Worm (Caenorhabditis elegans) whole organism, L2 larva: ENCODE data around the gene F48G7.12.

ENCODE experiments used
- C34F6.9 ChIP-seq: fragments of 150-350 bp; optimal IDR thresholded peaks from 2 replicates; lab custom pipeline; 2014; ENCODE audit warnings: missing biosample characterization, missing genetic modification characterization
- F13H6.1 ChIP-seq: sonication (generic microtip); optimal IDR thresholded peaks from 2 replicates; lab custom pipeline; 2016; ENCODE audit warnings: missing genetic modification characterization, missing compliant biosample characterization
- R02D3.7 ChIP-seq: fragments of 150-350 bp; optimal IDR thresholded peaks from 2 replicates; lab custom pipeline; 2014; ENCODE audit warnings: missing biosample characterization, missing genetic modification characterization
- Y55F3AM.14 ChIP-seq: fragments of 200-800 bp; sonication (Bioruptor generic); optimal IDR thresholded peaks from 2 replicates; lab custom pipeline; 2018; ENCODE audit warnings: mild to moderate bottlenecking, missing genetic modification characterization, missing compliant biosample characterization
- ZK546.5 ChIP-seq: sonication (generic microtip); optimal IDR thresholded peaks from 2 replicates; lab custom pipeline; 2017; ENCODE audit warnings: missing biosample characterization, missing genetic modification characterization
- aly-2 ChIP-seq: fragments of 150-350 bp; optimal IDR thresholded peaks from 2 replicates; lab custom pipeline; 2014; ENCODE audit warnings: missing biosample characterization, missing genetic modification characterization
- ama-1 ChIP-seq: fragments of 150-350 bp; optimal IDR thresholded peaks from 2 replicates; lab custom pipeline; 2018; ENCODE audit warnings: inconsistent platforms
- blmp-1 ChIP-seq: sonication (generic microtip); optimal IDR thresholded peaks from 2 replicates; lab custom pipeline; 2017; ENCODE audit warnings: missing genetic modification characterization, mild to moderate bottlenecking, missing compliant biosample characterization, antibody characterized with exemption, moderate library complexity; ENCODE audit not compliant: insufficient read depth
- ceh-16 ChIP-seq: fragments of 150-350 bp; optimal IDR thresholded peaks from 2 replicates; lab custom pipeline; 2014; ENCODE audit warnings: missing biosample characterization, missing genetic modification characterization
- ceh-82 ChIP-seq: fragments of 150-350 bp; optimal IDR thresholded peaks from 2 replicates; lab custom pipeline; 2014; ENCODE audit warnings: missing biosample characterization, missing genetic modification characterization
- dmd-4 ChIP-seq: sonication (generic microtip); optimal IDR thresholded peaks from 2 replicates; lab custom pipeline; 2017; ENCODE audit warnings: missing biosample characterization, missing genetic modification characterization
- elt-1 ChIP-seq: fragments of 150-350 bp; optimal IDR thresholded peaks from 2 replicates; lab custom pipeline; 2014; ENCODE audit warnings: missing biosample characterization, missing genetic modification characterization
- elt-3 ChIP-seq: sonication (generic microtip); optimal IDR thresholded peaks from 2 replicates; lab custom pipeline; 2017; ENCODE audit warnings: missing biosample characterization, missing genetic modification characterization
- fos-1 ChIP-seq: fragments of 150-350 bp; optimal IDR thresholded peaks from 2 replicates; lab custom pipeline; 2014; ENCODE audit warnings: missing biosample characterization, missing genetic modification characterization
- gmeb-1 ChIP-seq: fragments of 150-350 bp; optimal IDR thresholded peaks from 2 replicates; lab custom pipeline; 2014; ENCODE audit warnings: missing biosample characterization, missing genetic modification characterization
- lin-11 ChIP-seq: fragments of 150-350 bp; sonication (generic microtip); optimal IDR thresholded peaks from 2 replicates; lab custom pipeline; 2014; ENCODE audit warnings: missing biosample characterization, missing genetic modification characterization, inconsistent platforms, mixed read lengths
- lin-13 ChIP-seq: fragments of 150-350 bp; optimal IDR thresholded peaks from 2 replicates; lab custom pipeline; 2014; ENCODE audit warnings: missing biosample characterization, missing genetic modification reagents, missing genetic modification characterization
- lin-39 ChIP-seq: fragments of 150-350 bp; optimal IDR thresholded peaks from 2 replicates; lab custom pipeline; 2014; ENCODE audit warnings: missing biosample characterization, missing genetic modification reagents, missing genetic modification characterization
- lsy-2 ChIP-seq, 2 experiments: fragments of 150-350 bp in 1 of 2; sonication (generic microtip) in 1 of 2; optimal IDR thresholded peaks; 2 replicates each; lab custom pipeline; 2014 to 2017; ENCODE audit warnings: missing biosample characterization in 2 of 2, missing genetic modification characterization in 2 of 2
- mbf-1 ChIP-seq: sonication (generic microtip); optimal IDR thresholded peaks from 2 replicates; lab custom pipeline; 2017; ENCODE audit warnings: missing biosample characterization, missing genetic modification characterization
- mdl-1 ChIP-seq, 2 experiments: fragments of 150-350 bp in 1 of 2; sonication (generic microtip) in 1 of 2; optimal IDR thresholded peaks; 2 replicates each; lab custom pipeline; 2017; ENCODE audit warnings: missing biosample characterization in 2 of 2, missing genetic modification characterization in 2 of 2
- nhr-10 ChIP-seq: sonication (generic microtip); optimal IDR thresholded peaks from 2 replicates; lab custom pipeline; 2017; ENCODE audit warnings: missing biosample characterization, missing genetic modification characterization
- nhr-11 ChIP-seq: fragments of 150-350 bp; optimal IDR thresholded peaks from 2 replicates; lab custom pipeline; 2014; ENCODE audit warnings: missing biosample characterization, missing genetic modification characterization
- nhr-12 ChIP-seq: fragments of 150-350 bp; optimal IDR thresholded peaks from 2 replicates; lab custom pipeline; 2014; ENCODE audit warnings: missing biosample characterization, missing genetic modification characterization
- nhr-129 ChIP-seq: fragments of 150-350 bp; optimal IDR thresholded peaks from 2 replicates; lab custom pipeline; 2014; ENCODE audit warnings: missing biosample characterization, missing genetic modification characterization
- nhr-21 ChIP-seq: fragments of 150-350 bp; optimal IDR thresholded peaks from 2 replicates; lab custom pipeline; 2014; ENCODE audit warnings: missing biosample characterization, missing genetic modification characterization
- nhr-237 ChIP-seq: fragments of 150-350 bp; optimal IDR thresholded peaks from 2 replicates; lab custom pipeline; 2014; ENCODE audit warnings: missing biosample characterization, missing genetic modification characterization
- nhr-6 ChIP-seq: fragments of 150-350 bp; optimal IDR thresholded peaks from 2 replicates; lab custom pipeline; 2014; ENCODE audit warnings: missing biosample characterization, missing genetic modification characterization
- peb-1 ChIP-seq: fragments of 150-350 bp; optimal IDR thresholded peaks from 2 replicates; lab custom pipeline; 2014; ENCODE audit warnings: missing biosample characterization, missing genetic modification characterization
- sem-4 ChIP-seq: fragments of 150-350 bp; optimal IDR thresholded peaks from 2 replicates; lab custom pipeline; 2014; ENCODE audit warnings: missing biosample characterization, missing genetic modification reagents, missing genetic modification characterization
- skn-1 ChIP-seq: sonication (generic microtip); optimal IDR thresholded peaks from 2 replicates; lab custom pipeline; 2017; ENCODE audit warnings: missing biosample characterization, missing genetic modification characterization
- sma-3 ChIP-seq: sonication (generic microtip); optimal IDR thresholded peaks from 2 replicates; lab custom pipeline; 2016; ENCODE audit warnings: missing genetic modification reagents, missing genetic modification characterization, missing compliant biosample characterization
- sma-9 ChIP-seq, 2 experiments: fragments of 150-350 bp in 1 of 2; sonication (generic microtip) in 1 of 2; optimal IDR thresholded peaks; 2 replicates each; lab custom pipeline; 2014 to 2016; ENCODE audit warnings: missing genetic modification characterization in 2 of 2, mild to moderate bottlenecking in 1 of 2, missing biosample characterization in 1 of 2, missing compliant biosample characterization in 1 of 2, missing genetic modification reagents in 1 of 2, moderate library complexity in 1 of 2
- snpc-4 ChIP-seq: fragments of 150-350 bp; optimal IDR thresholded peaks from 2 replicates; lab custom pipeline; 2014; ENCODE audit warnings: missing biosample characterization, missing genetic modification characterization
- unc-39 ChIP-seq: fragments of 150-350 bp; optimal IDR thresholded peaks from 2 replicates; lab custom pipeline; 2014; ENCODE audit warnings: missing biosample characterization, missing genetic modification characterization
- unc-55 ChIP-seq: fragments of 150-350 bp; sonication (generic microtip); optimal IDR thresholded peaks from 3 replicates; lab custom pipeline; 2014; ENCODE audit warnings: missing biosample characterization, missing genetic modification reagents, missing genetic modification characterization
- unc-62 ChIP-seq: fragments of 150-350 bp; optimal IDR thresholded peaks from 2 replicates; lab custom pipeline; 2014; ENCODE audit warnings: missing biosample characterization, missing genetic modification reagents, missing genetic modification characterization
- zag-1 ChIP-seq: fragments of 150-350 bp; optimal IDR thresholded peaks from 2 replicates; lab custom pipeline; 2014; ENCODE audit warnings: missing biosample characterization, missing genetic modification characterization
- ztf-1 ChIP-seq: fragments of 200-800 bp; sonication (Bioruptor generic); conservative IDR thresholded peaks from 2 replicates; pipeline ENCODE4 v1.3.6; 2022; ENCODE audit warnings: missing genetic modification characterization, missing compliant biosample characterization
- ztf-11 ChIP-seq: sonication (generic microtip); optimal IDR thresholded peaks from 2 replicates; lab custom pipeline; 2017; ENCODE audit warnings: missing biosample characterization, missing genetic modification characterization
- ztf-4 ChIP-seq: fragments of 150-350 bp; optimal IDR thresholded peaks from 2 replicates; lab custom pipeline; 2014; ENCODE audit warnings: missing biosample characterization, missing genetic modification characterization

Gene F48G7.12

DNA sequence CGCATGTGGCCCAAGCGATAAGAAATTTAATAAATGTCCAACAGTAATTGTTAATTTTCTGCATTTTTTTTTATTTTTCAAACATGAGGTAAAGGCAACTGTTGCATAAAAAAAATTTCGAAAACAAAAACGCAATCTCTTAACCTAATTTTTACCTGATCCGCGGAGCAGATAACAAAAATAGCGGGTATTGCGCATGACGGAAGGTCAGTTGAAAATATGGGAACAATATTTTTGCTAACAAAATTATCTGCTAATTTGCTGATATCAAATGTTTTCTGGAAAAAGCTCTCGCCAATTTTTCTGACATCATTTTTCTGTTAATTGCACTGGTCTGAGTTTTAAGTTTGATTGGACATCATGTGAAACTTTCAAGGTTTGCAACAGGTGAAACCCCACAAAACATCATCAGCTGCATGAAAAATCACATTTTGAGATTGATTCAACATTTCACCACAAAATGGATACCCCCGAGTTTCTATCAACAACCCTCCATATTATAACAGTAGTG, 18.4 kb upstream of the F48G7.12 start, which contains the start of the genes F31F4.11 and srh-266:
F31F4.11 (minus strand) TSS at position 101 of the 511 bp plus-strand sequence.
srh-266 (plus strand) TSS at position 461 of the 511 bp plus-strand sequence.
- no peak for TF ChIP-seq sma-3 (GFP tag; lab: Kevin White, UChicago)
- TF ChIP-seq nhr-10 (tag; lab: Kevin White, UChicago) = no peak
- no peak for TF ChIP-seq ZK546.5 (tag; lab: Kevin White, UChicago)
- no peak for TF ChIP-seq unc-39 (tag; lab: Kevin White, UChicago)
- TF ChIP-seq C34F6.9 (tag; lab: Kevin White, UChicago) = no peak
- no peak for TF ChIP-seq nhr-237 (tag; lab: Kevin White, UChicago)
- TF ChIP-seq ama-1 (lab: Kevin White, UChicago) = no peak
- no peak for TF ChIP-seq ceh-16 (tag; lab: Kevin White, UChicago)
- no peak for TF ChIP-seq ceh-82
- no peak for TF ChIP-seq lin-13 (GFP tag; lab: Kevin White, UChicago)
- no peak for TF ChIP-seq lsy-2 (tag; optimal IDR thresholded peaks at IDR 0.05; lab: Kevin White, UChicago)
- TF ChIP-seq ztf-1 (GFP tag; lab: Robert Waterston, UW) = no peak
- no peak for TF ChIP-seq blmp-1 (tag; lab: Kevin White, UChicago)
- TF ChIP-seq Y55F3AM.14 = no peak
- no peak for TF ChIP-seq elt-3 (tag; lab: Kevin White, UChicago)

DNA sequence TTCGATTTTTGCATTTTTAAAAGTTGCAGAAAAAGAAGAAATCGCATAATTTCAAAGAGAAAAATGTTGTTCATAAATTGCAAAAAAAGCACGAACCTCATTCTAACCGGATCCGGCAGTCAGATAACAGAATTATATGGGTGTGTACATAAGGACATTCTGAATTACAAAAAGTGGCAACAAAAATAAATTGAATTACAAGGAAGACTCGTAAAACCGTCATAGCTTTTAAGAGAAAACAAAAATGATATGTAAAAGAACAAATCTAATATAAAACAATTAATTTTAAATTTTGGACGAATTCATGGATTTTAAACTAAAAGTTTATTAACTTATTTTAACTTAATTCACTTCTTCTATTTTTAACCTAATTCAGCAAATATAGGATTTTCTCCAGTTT, 14.2 kb upstream of the F48G7.12 start, which contains the start of gene F31F4.17:
F31F4.17 (minus strand) TSS at position 101 of the 400 bp plus-strand sequence.
- no peak for TF ChIP-seq aly-2 (tag; lab: Kevin White, UChicago)
- TF ChIP-seq nhr-12 (tag; lab: Kevin White, UChicago) = no peak
- TF ChIP-seq peb-1 (tag; lab: Kevin White, UChicago) = no peak
- no peak for TF ChIP-seq unc-55
- TF ChIP-seq nhr-21 (tag; lab: Kevin White, UChicago) = no peak
- TF ChIP-seq elt-1 (tag; lab: Kevin White, UChicago) = no peak
- TF ChIP-seq ceh-16 (tag; lab: Kevin White, UChicago) = no peak
- TF ChIP-seq zag-1 (tag; lab: Kevin White, UChicago) = no peak
- no peak for TF ChIP-seq lin-39 (tag; lab: Kevin White, UChicago)
- no peak for TF ChIP-seq gmeb-1 (tag; lab: Kevin White, UChicago)
- no peak for TF ChIP-seq ztf-1 (GFP tag; lab: Robert Waterston, UW)
- TF ChIP-seq snpc-4 (tag; lab: Kevin White, UChicago) = no peak
- TF ChIP-seq lin-13 (GFP tag; lab: Kevin White, UChicago) = no peak
- TF ChIP-seq, all 48 proteins: peak for 0

DNA sequence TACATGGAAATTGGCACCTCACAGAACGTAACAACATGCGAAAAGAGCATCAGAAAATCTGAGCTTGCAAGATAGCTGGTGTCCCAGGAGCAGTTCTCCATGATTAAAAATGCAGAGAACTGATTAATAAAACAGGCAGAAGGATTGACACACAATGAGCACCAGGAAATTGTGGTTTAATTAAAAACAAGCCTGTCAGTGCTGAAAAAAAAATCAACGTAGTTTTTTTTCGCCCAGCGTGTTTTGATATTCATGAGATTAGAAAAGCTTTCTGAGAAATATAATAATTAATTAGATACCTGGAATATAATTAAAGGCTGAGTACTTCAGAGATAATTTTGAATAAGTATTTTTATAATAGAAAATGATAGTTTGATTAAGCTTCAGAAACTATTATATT, 11.6 kb upstream of the F48G7.12 start, which contains the start of gene srh-246:
srh-246 (minus strand) TSS at position 101 of the 400 bp plus-strand sequence.
- no peak for TF ChIP-seq sma-9 (GFP tag; optimal IDR thresholded peaks at IDR 0.05; lab: Kevin White, UChicago)
- no peak for TF ChIP-seq sma-9 (tag; optimal IDR thresholded peaks at IDR 0.05; lab: Kevin White, UChicago)
- TF ChIP-seq unc-62 (GFP tag; lab: Kevin White, UChicago) = no peak
- TF ChIP-seq sem-4 (tag; lab: Kevin White, UChicago) = no peak
- no peak for TF ChIP-seq nhr-6 (tag; lab: Kevin White, UChicago)
- no peak for TF ChIP-seq unc-55
- TF ChIP-seq R02D3.7 = no peak
- TF ChIP-seq gmeb-1 (tag; lab: Kevin White, UChicago) = no peak
- no peak for TF ChIP-seq ZK546.5 (tag; lab: Kevin White, UChicago)
- TF ChIP-seq sma-3 (GFP tag; lab: Kevin White, UChicago) = no peak
- TF ChIP-seq snpc-4 (tag; lab: Kevin White, UChicago) = no peak
- TF ChIP-seq Y55F3AM.14 = no peak
- no peak for TF ChIP-seq ztf-11 (tag; lab: Kevin White, UChicago)
- TF ChIP-seq skn-1 (tag; lab: Kevin White, UChicago) = no peak
- no peak for TF ChIP-seq aly-2 (tag; lab: Kevin White, UChicago)
- no peak for TF ChIP-seq F13H6.1 (tag; lab: Kevin White, UChicago)
- no peak for TF ChIP-seq lin-11

DNA sequence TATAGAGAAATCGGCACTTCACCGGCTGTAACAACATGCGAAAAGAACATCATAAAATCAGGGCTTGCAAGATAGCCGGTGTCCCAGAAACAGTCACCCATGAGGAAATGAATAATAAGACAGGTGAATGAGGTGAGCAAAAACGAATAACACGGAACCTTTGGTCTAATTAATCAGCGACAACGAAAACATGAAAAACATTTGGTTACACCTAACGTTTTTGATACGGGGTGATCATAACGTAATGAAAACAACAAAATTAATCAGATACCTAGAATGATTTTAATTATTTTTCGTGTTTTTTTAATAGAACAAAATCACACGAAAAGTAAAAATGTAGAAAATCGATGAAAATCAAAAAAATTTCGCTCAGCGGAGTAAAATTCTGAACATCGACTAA, 9.8 kb upstream of the F48G7.12 start, which contains the start of gene srh-245:
srh-245 (minus strand) TSS at position 101 of the 400 bp plus-strand sequence.
- TF ChIP-seq mbf-1 (tag; lab: Kevin White, UChicago) = no peak
- TF ChIP-seq ceh-16 (tag; lab: Kevin White, UChicago) = no peak
- no peak for TF ChIP-seq ama-1 (lab: Kevin White, UChicago)
- no peak for TF ChIP-seq fos-1 (tag; lab: Kevin White, UChicago)
- no peak for TF ChIP-seq lsy-2 (tag; optimal IDR thresholded peaks at IDR 0.05; lab: Kevin White, UChicago)
- no peak for TF ChIP-seq elt-3 (tag; lab: Kevin White, UChicago)
- no peak for TF ChIP-seq gmeb-1 (tag; lab: Kevin White, UChicago)
- no peak for TF ChIP-seq mdl-1 (tag; optimal IDR thresholded peaks at IDR 0.05; lab: Kevin White, UChicago)
- TF ChIP-seq nhr-129 (tag; lab: Kevin White, UChicago) = no peak
- no peak for TF ChIP-seq lin-13 (GFP tag; lab: Kevin White, UChicago)
- TF ChIP-seq nhr-11 (tag; lab: Kevin White, UChicago) = no peak
- no peak for TF ChIP-seq nhr-237 (tag; lab: Kevin White, UChicago)
- TF ChIP-seq ztf-4 (tag; lab: Kevin White, UChicago) = no peak
- no peak for TF ChIP-seq dmd-4 (tag; lab: Kevin White, UChicago)
- TF ChIP-seq ztf-1 (GFP tag; lab: Robert Waterston, UW) = no peak
